Fruit fly (Drosophila melanogaster) whole organism, wandering third instar larva: ENCODE data around the gene Kcmf1.

Experiments
- Abd-B ChIP-seq: fragments of >200 bp; optimal IDR thresholded peaks from 2 replicates; lab custom pipeline; 2017; ENCODE audit warnings: missing biosample characterization, missing genetic modification characterization
- CG32264 ChIP-seq: fragments of 200-800 bp; sonication (Bioruptor generic); optimal IDR thresholded peaks from 2 replicates; lab custom pipeline; 2016; ENCODE audit warnings: missing biosample characterization, missing genetic modification characterization
- CG9705 ChIP-seq: fragments of 200-800 bp; sonication (Bioruptor generic); optimal IDR thresholded peaks from 2 replicates; lab custom pipeline; 2018; ENCODE audit warnings: missing biosample characterization, mild to moderate bottlenecking, missing genetic modification characterization
- CrebA ChIP-seq: fragments of 200-800 bp; sonication (Bioruptor generic); optimal IDR thresholded peaks from 2 replicates; lab custom pipeline; 2016; ENCODE audit warnings: missing biosample characterization, mild to moderate bottlenecking, missing genetic modification characterization, borderline replicate concordance
- Dfd ChIP-seq: fragments of >200 bp; optimal IDR thresholded peaks from 2 replicates; lab custom pipeline; 2017; ENCODE audit warnings: missing biosample characterization, missing genetic modification characterization
- Dif ChIP-seq: fragments of 200-275, 200-300 bp; sonication (Bioruptor generic); optimal IDR thresholded peaks from 2 replicates; lab custom pipeline; 2018; ENCODE audit warnings: missing biosample characterization, missing genetic modification characterization; ENCODE audit not compliant: partially characterized antibody
- GATAd ChIP-seq: sonication (Bioruptor generic); optimal IDR thresholded peaks from 2 replicates; lab custom pipeline; 2016; ENCODE audit warnings: missing biosample characterization, missing genetic modification characterization
- HLH106 ChIP-seq: fragments of 200-800 bp; optimal IDR thresholded peaks from 3 replicates; lab custom pipeline; 2019; ENCODE audit warnings: missing biosample characterization, mild to moderate bottlenecking, missing genetic modification characterization, moderate library complexity
- Hnf4 ChIP-seq: fragments of 200-800 bp; sonication (Bioruptor generic); optimal IDR thresholded peaks from 2 replicates; lab custom pipeline; 2016; ENCODE audit warnings: missing biosample characterization, mild to moderate bottlenecking, missing genetic modification characterization
- Hr78 ChIP-seq: fragments of >200 bp; optimal IDR thresholded peaks from 2 replicates; lab custom pipeline; 2017; ENCODE audit warnings: missing biosample characterization, missing genetic modification characterization
- Hr83 ChIP-seq: fragments of 200-300 bp; sonication (Bioruptor generic); optimal IDR thresholded peaks from 2 replicates; lab custom pipeline; 2016; ENCODE audit warnings: missing biosample characterization, mild to moderate bottlenecking, missing genetic modification characterization, moderate library complexity; ENCODE audit not compliant: poor library complexity, severe bottlenecking
- Jra ChIP-seq: sonication (Bioruptor generic); optimal IDR thresholded peaks from 2 replicates; lab custom pipeline; 2016; ENCODE audit warnings: missing biosample characterization, missing genetic modification characterization
- Mio ChIP-seq: sonication (Bioruptor generic); optimal IDR thresholded peaks from 2 replicates; lab custom pipeline; 2016; ENCODE audit warnings: missing biosample characterization, missing genetic modification characterization
- Myc ChIP-seq: fragments of >200 bp; optimal IDR thresholded peaks from 2 replicates; lab custom pipeline; 2017
- N ChIP-seq: fragments of >200 bp; optimal IDR thresholded peaks from 2 replicates; lab custom pipeline; 2018; ENCODE audit warnings: missing biosample characterization, missing external identifiers, missing genetic modification characterization
- OdsH ChIP-seq: fragments of 200-800 bp; sonication (Bioruptor generic); optimal IDR thresholded peaks from 2 replicates; lab custom pipeline; 2016; ENCODE audit warnings: missing biosample characterization, mild to moderate bottlenecking, missing genetic modification characterization
- Rel ChIP-seq, 2 experiments: fragments of 200-800 bp; sonication (Bioruptor generic) in 1 of 2; optimal IDR thresholded peaks; 2 replicates in 1 of 2; 3 replicates in 1 of 2; lab custom pipeline; 2016 to 2019; ENCODE audit warnings: mild to moderate bottlenecking in 2 of 2, missing biosample characterization in 2 of 2, missing genetic modification characterization in 2 of 2, moderate library complexity in 1 of 2
- Sp1 ChIP-seq: fragments of 200-800 bp; sonication (Bioruptor generic); optimal IDR thresholded peaks from 3 replicates; lab custom pipeline; 2019; ENCODE audit warnings: missing biosample characterization, mild to moderate bottlenecking, missing genetic modification characterization, moderate library complexity
- Vsx2 ChIP-seq: fragments of 200-300, 225-300 bp; sonication (Bioruptor generic); optimal IDR thresholded peaks from 2 replicates; lab custom pipeline; 2018; ENCODE audit warnings: missing biosample characterization, missing genetic modification characterization; ENCODE audit not compliant: partially characterized antibody
- br ChIP-seq: fragments of 200-800 bp; sonication (Bioruptor generic); optimal IDR thresholded peaks from 2 replicates; lab custom pipeline; 2016; ENCODE audit warnings: missing biosample characterization, missing genetic modification characterization
- brk ChIP-seq: fragments of 200-800 bp; sonication (Bioruptor generic); optimal IDR thresholded peaks from 2 replicates; lab custom pipeline; 2016; ENCODE audit warnings: missing biosample characterization, mild to moderate bottlenecking, missing genetic modification characterization
- dl ChIP-seq, 2 experiments: fragments of 175-275, 200-275 bp in 1 of 2; fragments of 200-275 bp in 1 of 2; sonication (Bioruptor generic); optimal IDR thresholded peaks; lab custom pipeline; 2018; ENCODE audit warnings: mild to moderate bottlenecking in 2 of 2, missing biosample characterization in 2 of 2, missing genetic modification characterization in 2 of 2, moderate library complexity in 2 of 2; ENCODE audit not compliant: partially characterized antibody in 2 of 2, insufficient read depth in 1 of 2
- dmrt93B ChIP-seq: fragments of 200-800 bp; sonication (Bioruptor generic); optimal IDR thresholded peaks from 2 replicates; lab custom pipeline; 2018; ENCODE audit warnings: missing biosample characterization, mild to moderate bottlenecking, missing genetic modification characterization
- dsf ChIP-seq: sonication (Bioruptor generic); optimal IDR thresholded peaks from 2 replicates; lab custom pipeline; 2016; ENCODE audit warnings: missing biosample characterization, missing genetic modification characterization, borderline replicate concordance
- ey ChIP-seq: fragments of 200-800 bp; sonication (Bioruptor generic); optimal IDR thresholded peaks from 2 replicates; lab custom pipeline; 2016; ENCODE audit warnings: missing biosample characterization, missing genetic modification characterization
- foxo ChIP-seq, 2 experiments: fragments of 200-800 bp; sonication (Bioruptor generic); optimal IDR thresholded peaks; 2 replicates in 1 of 2; 3 replicates in 1 of 2; lab custom pipeline; 2016 to 2017; ENCODE audit warnings: missing biosample characterization in 2 of 2, missing genetic modification characterization in 2 of 2
- fru ChIP-seq: fragments of 200-800 bp; sonication (Bioruptor generic); optimal IDR thresholded peaks from 3 replicates; lab custom pipeline; 2016; ENCODE audit warnings: missing biosample characterization, mild to moderate bottlenecking, missing genetic modification characterization
- h ChIP-seq: fragments of 200-800 bp; sonication (Bioruptor generic); optimal IDR thresholded peaks from 3 replicates; lab custom pipeline; 2016; ENCODE audit warnings: missing biosample characterization, mild to moderate bottlenecking, missing genetic modification characterization
- jim ChIP-seq: fragments of 175-275, 200-325 bp; sonication (Bioruptor generic); optimal IDR thresholded peaks from 2 replicates; lab custom pipeline; 2016; ENCODE audit warnings: missing biosample characterization, mild to moderate bottlenecking, missing genetic modification characterization
- lola ChIP-seq: fragments of >200 bp; optimal IDR thresholded peaks from 2 replicates; lab custom pipeline; 2017; ENCODE audit warnings: missing biosample characterization, missing genetic modification characterization
- pan ChIP-seq: fragments of >200 bp; optimal IDR thresholded peaks from 2 replicates; lab custom pipeline; 2017
- psq ChIP-seq: fragments of 200-800 bp; sonication (Bioruptor generic); optimal IDR thresholded peaks from 3 replicates; lab custom pipeline; 2017; ENCODE audit warnings: missing biosample characterization, mild to moderate bottlenecking, missing genetic modification characterization, moderate library complexity
- rgr ChIP-seq: fragments of 200-800 bp; sonication (Bioruptor generic); optimal IDR thresholded peaks from 3 replicates; lab custom pipeline; 2016; ENCODE audit warnings: missing biosample characterization, mild to moderate bottlenecking, missing genetic modification characterization
- sage ChIP-seq: fragments of 200-800 bp; sonication (Bioruptor generic); optimal IDR thresholded peaks from 2 replicates; lab custom pipeline; 2016; ENCODE audit warnings: missing biosample characterization, mild to moderate bottlenecking, missing genetic modification characterization
- sv ChIP-seq: fragments of 200-800 bp; sonication (Bioruptor generic); optimal IDR thresholded peaks from 3 replicates; lab custom pipeline; 2016; ENCODE audit warnings: missing biosample characterization, missing genetic modification characterization
- tai ChIP-seq: sonication (Bioruptor generic); optimal IDR thresholded peaks from 2 replicates; lab custom pipeline; 2016; ENCODE audit warnings: missing biosample characterization, missing genetic modification characterization
- usp ChIP-seq: fragments of >200 bp; optimal IDR thresholded peaks from 2 replicates; lab custom pipeline; 2017; ENCODE audit warnings: missing biosample characterization, missing genetic modification characterization
- woc ChIP-seq: sonication (Bioruptor generic); optimal IDR thresholded peaks from 2 replicates; lab custom pipeline; 2016; ENCODE audit warnings: missing biosample characterization, mild to moderate bottlenecking, missing genetic modification characterization

Kcmf1 gene

dm6 chr3R:9054442-9055118 is 39.9 kb upstream of the Kcmf1 start:
- TF ChIP-seq sv (GFP tag; lab: Kevin White, UChicago) (peak; percentile 27), Hr78 (no peak), OdsH (GFP tag; lab: Kevin White, UChicago) (peak; percentile 52), N (no peak), h (GFP tag; lab: Kevin White, UChicago) (no peak), HLH106 (tag; lab: Kevin White, UChicago) (peak; percentile 18), Jra (GFP tag; lab: Kevin White, UChicago) (peak; percentile 4), CrebA (no peak), foxo (GFP tag; optimal IDR thresholded peaks at IDR 0.05; lab: Kevin White, UChicago) (peak in 1 of 2 experiments; percentile 46), CG9705 (GFP tag; lab: Kevin White, UChicago) (no peak), Hnf4 (GFP tag; lab: Kevin White, UChicago) (no peak), CG32264 (no peak), rgr (GFP tag; lab: Kevin White, UChicago) (peak; percentile 5), GATAd (GFP tag; lab: Kevin White, UChicago) (no peak), sage (GFP tag; lab: Kevin White, UChicago) (peak; percentile 22), dsf (no peak), usp (GFP tag; lab: Kevin White, UChicago) (no peak), jim (GFP tag; lab: Kevin White, UChicago) (no peak), lola (GFP tag; lab: Kevin White, UChicago) (no peak), dmrt93B (GFP tag; lab: Kevin White, UChicago) (peak; percentile 22), Mio (no peak), Dif (GFP tag; lab: Kevin White, UChicago) (no peak), Vsx2 (GFP tag; lab: Kevin White, UChicago) (no peak)
- TF ChIP-seq, all 38 proteins: peak for 8

dm6 chr3R:9053850-9054441 is 39.2 kb upstream of the Kcmf1 start:
- no peak for TF ChIP-seq Myc (lab: Kevin White, UChicago)
- peak; percentile 66 for TF ChIP-seq dmrt93B (GFP tag; lab: Kevin White, UChicago)
- no peak for TF ChIP-seq sv (GFP tag; lab: Kevin White, UChicago)
- peak; percentile 75 for TF ChIP-seq Dif (GFP tag; lab: Kevin White, UChicago)
- no peak for TF ChIP-seq sage (GFP tag; lab: Kevin White, UChicago)
- TF ChIP-seq fru (GFP tag; lab: Kevin White, UChicago) = peak; percentile 76
- no peak for TF ChIP-seq Vsx2 (GFP tag; lab: Kevin White, UChicago)
- no peak for TF ChIP-seq Jra (GFP tag; lab: Kevin White, UChicago)
- no peak for TF ChIP-seq brk (GFP tag; lab: Kevin White, UChicago)
- TF ChIP-seq rgr (GFP tag; lab: Kevin White, UChicago) = peak; percentile 24
- TF ChIP-seq Hr78 = no peak
- no peak for TF ChIP-seq usp (GFP tag; lab: Kevin White, UChicago)
- no peak for TF ChIP-seq Abd-B (GFP tag; lab: Kevin White, UChicago)
- no peak for TF ChIP-seq tai (GFP tag; lab: Kevin White, UChicago)
- peak; percentile 50 for TF ChIP-seq CG32264
- peak in 1 of 2 experiments; percentile 73 for TF ChIP-seq foxo (GFP tag; optimal IDR thresholded peaks at IDR 0.05; lab: Kevin White, UChicago)
- no peak for TF ChIP-seq dl (GFP tag; optimal IDR thresholded peaks at IDR 0.05; lab: Kevin White, UChicago; ENCODE audit: insufficient read depth in 1 of 2, partially characterized antibody in 2 of 2)
- TF ChIP-seq N = no peak
- TF ChIP-seq Hnf4 (GFP tag; lab: Kevin White, UChicago) = no peak
- TF ChIP-seq psq (GFP tag; lab: Kevin White, UChicago) = peak; percentile 42
- no peak for TF ChIP-seq lola (GFP tag; lab: Kevin White, UChicago)
- TF ChIP-seq ey (GFP tag; lab: Kevin White, UChicago) = peak; percentile 71
- TF ChIP-seq Rel (GFP tag; optimal IDR thresholded peaks at IDR 0.05; lab: Kevin White, UChicago) = no peak
- no peak for TF ChIP-seq Rel (tag; optimal IDR thresholded peaks at IDR 0.05; lab: Kevin White, UChicago)
- no peak for TF ChIP-seq jim (GFP tag; lab: Kevin White, UChicago)
- peak; percentile 4 for TF ChIP-seq CG9705 (GFP tag; lab: Kevin White, UChicago)
- peak; percentile 66 for TF ChIP-seq br (GFP tag; lab: Kevin White, UChicago)
- TF ChIP-seq Sp1 (GFP tag; lab: Kevin White, UChicago) = peak; percentile 57
- TF ChIP-seq GATAd (GFP tag; lab: Kevin White, UChicago) = no peak
- no peak for TF ChIP-seq CrebA
- TF ChIP-seq woc (GFP tag; lab: Kevin White, UChicago) = peak; percentile 50
- TF ChIP-seq Dfd (GFP tag; lab: Kevin White, UChicago) = no peak
- peak; percentile 45 for TF ChIP-seq Hr83 (GFP tag; lab: Kevin White, UChicago)
- TF ChIP-seq dsf = no peak
- TF ChIP-seq HLH106 (tag; lab: Kevin White, UChicago) = peak; percentile 72
- TF ChIP-seq OdsH (GFP tag; lab: Kevin White, UChicago) = no peak
- no peak for TF ChIP-seq pan (lab: Kevin White, UChicago)
- TF ChIP-seq h (GFP tag; lab: Kevin White, UChicago) = peak; percentile 51
- TF ChIP-seq Mio = no peak
